Worm (Caenorhabditis elegans) whole organism, L1 larva: ENCODE measurements around the gene mlc-5.

ENCODE experiments used
- C04F5.9 ChIP-seq: sonication (generic microtip); optimal IDR thresholded peaks from 2 replicates; lab custom pipeline; 2016; ENCODE audit warnings: missing genetic modification characterization, missing compliant biosample characterization
- F16B12.6 ChIP-seq: fragments of 150-350 bp; optimal IDR thresholded peaks from 2 replicates; lab custom pipeline; 2014; ENCODE audit warnings: missing biosample characterization, missing genetic modification characterization
- aha-1 ChIP-seq: fragments of 150-350 bp; optimal IDR thresholded peaks from 2 replicates; lab custom pipeline; 2014; ENCODE audit warnings: missing biosample characterization, missing genetic modification characterization
- aly-2 ChIP-seq: fragments of 150-350 bp; optimal IDR thresholded peaks from 2 replicates; lab custom pipeline; 2014; ENCODE audit warnings: missing biosample characterization, missing genetic modification characterization
- ama-1 ChIP-seq: fragments of 150-350 bp; optimal IDR thresholded peaks from 2 replicates; lab custom pipeline; 2014
- blmp-1 ChIP-seq: fragments of 150-350 bp; optimal IDR thresholded peaks from 2 replicates; lab custom pipeline; 2014; ENCODE audit warnings: missing biosample characterization, missing genetic modification characterization
- ceh-88 ChIP-seq: fragments of 200-800 bp; sonication (Bioruptor generic); IDR thresholded peaks from 2 replicates; pipeline ENCODE4 v1.3.6; 2022; ENCODE audit warnings: missing genetic modification characterization, missing compliant biosample characterization
- ceh-90 ChIP-seq: sonication (generic microtip); optimal IDR thresholded peaks from 2 replicates; lab custom pipeline; 2016; ENCODE audit warnings: missing genetic modification characterization, missing compliant biosample characterization
- dsc-1 ChIP-seq: sonication (generic microtip); optimal IDR thresholded peaks from 2 replicates; lab custom pipeline; 2016; ENCODE audit warnings: mild to moderate bottlenecking, missing genetic modification characterization, missing compliant biosample characterization
- efl-1 ChIP-seq, 4 experiments: fragments of 150-350 bp; optimal IDR thresholded peaks in 3 of 4; peaks in 1 of 4; 1 replicate in 1 of 4; 2 replicates in 3 of 4; lab custom pipeline; 2014; ENCODE audit warnings: missing biosample characterization in 2 of 4, missing genetic modification characterization in 2 of 4, missing genetic modification reagents in 2 of 4
- egl-27 ChIP-seq, 2 experiments: fragments of 150-350 bp in 1 of 2; sonication (generic microtip); optimal IDR thresholded peaks; 3 replicates each; lab custom pipeline; 2017 to 2018; ENCODE audit warnings: missing biosample characterization in 2 of 2, missing genetic modification characterization in 2 of 2, missing genetic modification reagents in 2 of 2
- elt-3 ChIP-seq, 6 experiments: fragments of 150-350 bp in 1 of 6; sonication (generic microtip); optimal IDR thresholded peaks; 2 replicates each; lab custom pipeline; 2017 to 2018; ENCODE audit warnings: missing biosample characterization in 6 of 6, missing genetic modification characterization in 6 of 6, inconsistent platforms in 1 of 6
- ets-5 ChIP-seq: fragments of 200-800 bp; sonication (Bioruptor generic); IDR thresholded peaks from 2 replicates; pipeline ENCODE4 v1.3.6; 2022; ENCODE audit warnings: missing genetic modification characterization, missing compliant biosample characterization
- fkh-10 ChIP-seq: sonication (generic microtip); optimal IDR thresholded peaks from 2 replicates; lab custom pipeline; 2017; ENCODE audit warnings: missing biosample characterization, missing genetic modification reagents, missing genetic modification characterization
- fkh-4 ChIP-seq: sonication (generic microtip); optimal IDR thresholded peaks from 2 replicates; lab custom pipeline; 2016; ENCODE audit warnings: missing compliant biosample characterization, missing genetic modification characterization, borderline replicate concordance
- grh-1 ChIP-seq: fragments of 200-800 bp; sonication (Bioruptor generic); IDR thresholded peaks from 2 replicates; pipeline ENCODE4 v1.3.6; 2022; ENCODE audit warnings: missing genetic modification reagents, missing genetic modification characterization, missing compliant biosample characterization
- hlh-4 ChIP-seq: sonication (generic microtip); optimal IDR thresholded peaks from 2 replicates; lab custom pipeline; 2016; ENCODE audit warnings: mild to moderate bottlenecking, missing genetic modification characterization, missing compliant biosample characterization
- jun-1 ChIP-seq: fragments of 150-350 bp; optimal IDR thresholded peaks from 2 replicates; lab custom pipeline; 2014; ENCODE audit warnings: missing biosample characterization, missing genetic modification reagents, missing genetic modification characterization
- lin-13 ChIP-seq: fragments of 150-350 bp; optimal IDR thresholded peaks from 2 replicates; lab custom pipeline; 2014; ENCODE audit warnings: missing biosample characterization, missing genetic modification reagents, missing genetic modification characterization
- lin-14 ChIP-seq: fragments of 200-800 bp; sonication (Bioruptor generic); optimal IDR thresholded peaks from 2 replicates; lab custom pipeline; 2018; ENCODE audit warnings: mild to moderate bottlenecking, missing genetic modification characterization, moderate library complexity, missing compliant biosample characterization
- lin-35 ChIP-seq, 2 experiments: fragments of 150-350 bp; optimal IDR thresholded peaks; 2 replicates each; lab custom pipeline; 2014; ENCODE audit warnings: missing biosample characterization in 2 of 2, missing genetic modification characterization in 2 of 2, missing genetic modification reagents in 2 of 2
- lin-39 ChIP-seq: fragments of 150-350 bp; optimal IDR thresholded peaks from 2 replicates; lab custom pipeline; 2014; ENCODE audit warnings: missing biosample characterization, missing genetic modification reagents, missing genetic modification characterization
- lir-3 ChIP-seq: sonication (generic microtip); optimal IDR thresholded peaks from 2 replicates; lab custom pipeline; 2016; ENCODE audit warnings: mild to moderate bottlenecking, missing genetic modification characterization, moderate library complexity, missing compliant biosample characterization; ENCODE audit not compliant: poor library complexity
- lsy-2 ChIP-seq, 2 experiments: fragments of 150-350 bp; optimal IDR thresholded peaks; 2 replicates each; lab custom pipeline; 2014; ENCODE audit warnings: missing biosample characterization in 2 of 2, missing genetic modification characterization in 2 of 2
- mdl-1 ChIP-seq, 2 experiments: fragments of 150-350 bp; optimal IDR thresholded peaks; 2 replicates each; lab custom pipeline; 2014 to 2017; ENCODE audit warnings: missing biosample characterization in 2 of 2, missing genetic modification characterization in 2 of 2, inconsistent platforms in 1 of 2
- mep-1 ChIP-seq: fragments of 150-350 bp; optimal IDR thresholded peaks from 2 replicates; lab custom pipeline; 2014; ENCODE audit warnings: missing biosample characterization, missing genetic modification characterization
- nhr-19 ChIP-seq: fragments of 200-800 bp; sonication (Bioruptor generic); conservative IDR thresholded peaks from 2 replicates; pipeline ENCODE4 v1.3.6; 2022; ENCODE audit warnings: missing genetic modification characterization, missing compliant biosample characterization
- nhr-20 ChIP-seq: sonication (generic microtip); optimal IDR thresholded peaks from 2 replicates; lab custom pipeline; 2016; ENCODE audit warnings: mild to moderate bottlenecking, missing genetic modification characterization, missing compliant biosample characterization
- nhr-237 ChIP-seq: fragments of 150-350 bp; optimal IDR thresholded peaks from 2 replicates; lab custom pipeline; 2014; ENCODE audit warnings: missing biosample characterization, missing genetic modification characterization
- nhr-71 ChIP-seq: sonication (generic microtip); optimal IDR thresholded peaks from 2 replicates; lab custom pipeline; 2016; ENCODE audit warnings: mild to moderate bottlenecking, missing genetic modification characterization, moderate library complexity, missing compliant biosample characterization
- nhr-77 ChIP-seq: fragments of 150-350 bp; optimal IDR thresholded peaks from 2 replicates; lab custom pipeline; 2014; ENCODE audit warnings: missing biosample characterization, missing genetic modification characterization
- nhr-84 ChIP-seq: sonication (generic microtip); optimal IDR thresholded peaks from 2 replicates; lab custom pipeline; 2017; ENCODE audit warnings: missing biosample characterization, missing genetic modification characterization
- nhr-85 ChIP-seq: sonication (generic microtip); peaks from one replicate; lab custom pipeline; 2016; ENCODE audit warnings: missing genetic modification characterization, inconsistent platforms, missing compliant biosample characterization
- nhr-90 ChIP-seq: sonication (generic microtip); optimal IDR thresholded peaks from 2 replicates; lab custom pipeline; 2016; ENCODE audit warnings: mild to moderate bottlenecking, missing genetic modification characterization, missing compliant biosample characterization; ENCODE audit not compliant: poor library complexity
- pag-3 ChIP-seq: sonication (generic microtip); optimal IDR thresholded peaks from 2 replicates; lab custom pipeline; 2017; ENCODE audit warnings: missing genetic modification characterization, mild to moderate bottlenecking, missing compliant biosample characterization, antibody characterized with exemption, borderline replicate concordance; ENCODE audit not compliant: insufficient read depth
- rnt-1 ChIP-seq: sonication (generic microtip); optimal IDR thresholded peaks from 2 replicates; lab custom pipeline; 2016; ENCODE audit warnings: mild to moderate bottlenecking, missing genetic modification characterization, moderate library complexity, missing compliant biosample characterization
- skn-1 ChIP-seq: fragments of 150-350 bp; optimal IDR thresholded peaks from 2 replicates; lab custom pipeline; 2014; ENCODE audit warnings: missing biosample characterization, missing genetic modification characterization
- swsn-7 ChIP-seq: sonication (generic microtip); optimal IDR thresholded peaks from 2 replicates; lab custom pipeline; 2016; ENCODE audit warnings: missing genetic modification characterization, missing compliant biosample characterization
- tlp-1 ChIP-seq: fragments of 150-350 bp; optimal IDR thresholded peaks from 2 replicates; lab custom pipeline; 2014; ENCODE audit warnings: missing biosample characterization, missing genetic modification characterization
- unc-130 ChIP-seq: fragments of 150-350 bp; optimal IDR thresholded peaks from 2 replicates; lab custom pipeline; 2017; ENCODE audit warnings: missing biosample characterization, missing genetic modification characterization, inconsistent platforms
- unc-30 ChIP-seq: sonication (generic microtip); optimal IDR thresholded peaks from 2 replicates; lab custom pipeline; 2017; ENCODE audit warnings: missing biosample characterization, missing genetic modification characterization
- unc-98 ChIP-seq: fragments of 200-800 bp; sonication (Bioruptor generic); IDR thresholded peaks from 2 replicates; pipeline ENCODE4 v1.3.6; 2022; ENCODE audit warnings: missing genetic modification characterization, missing compliant biosample characterization
- vab-15 ChIP-seq: sonication (generic microtip); optimal IDR thresholded peaks from 2 replicates; lab custom pipeline; 2017; ENCODE audit warnings: missing genotype, mild to moderate bottlenecking, missing genetic modification characterization, missing compliant biosample characterization
- xbp-1 ChIP-seq: sonication (generic microtip); optimal IDR thresholded peaks from 2 replicates; lab custom pipeline; 2016; ENCODE audit warnings: missing genetic modification characterization, missing compliant biosample characterization
- zip-4 ChIP-seq: fragments of 200-800 bp; sonication (Bioruptor generic); optimal IDR thresholded peaks from 2 replicates; lab custom pipeline; 2018; ENCODE audit warnings: mild to moderate bottlenecking, missing genetic modification characterization, moderate library complexity, missing compliant biosample characterization

Gene mlc-5

DNA sequence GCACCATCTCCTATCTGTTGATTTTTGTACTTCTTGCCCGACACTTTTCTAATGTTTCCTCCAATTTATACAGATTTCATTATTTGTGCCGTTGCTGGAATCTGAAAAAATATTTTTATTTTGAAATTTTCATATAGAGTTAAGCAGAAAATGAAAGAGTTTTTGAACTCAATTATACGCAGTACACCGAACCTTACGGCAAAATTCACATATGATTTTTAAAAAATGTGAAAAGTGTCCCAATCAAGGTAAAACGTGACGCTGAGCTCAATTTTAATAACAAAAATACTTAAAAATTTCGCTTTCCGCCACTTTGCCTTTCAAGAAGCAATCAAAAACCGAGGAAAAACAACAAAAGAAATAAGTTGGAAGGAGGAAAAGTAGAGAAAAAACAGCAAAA lies 7.6 kb downstream of the mlc-5 start, which contains the start of gene arrd-17:
TSS of gene arrd-17 (minus strand) at position 101 of the 400 bp plus-strand sequence.
- no peak for TF ChIP-seq pag-3
- TF ChIP-seq ama-1 (lab: Kevin White, UChicago), result no peak
- TF ChIP-seq nhr-77, result no peak
- no peak for TF ChIP-seq nhr-84 (tag; lab: Kevin White, UChicago)
- no peak for TF ChIP-seq nhr-85 (tag; lab: Kevin White, UChicago)
- TF ChIP-seq lsy-2 (tag; optimal IDR thresholded peaks at IDR 0.05; lab: Kevin White, UChicago), result no peak
- TF ChIP-seq lin-14 (GFP tag; lab: Kevin White, UChicago), result no peak
- TF ChIP-seq nhr-90 (tag; lab: Kevin White, UChicago), result no peak
- TF ChIP-seq nhr-20, result no peak
- TF ChIP-seq hlh-4 (tag; lab: Kevin White, UChicago), result no peak
- no peak for TF ChIP-seq lir-3
- TF ChIP-seq tlp-1, result no peak

DNA sequence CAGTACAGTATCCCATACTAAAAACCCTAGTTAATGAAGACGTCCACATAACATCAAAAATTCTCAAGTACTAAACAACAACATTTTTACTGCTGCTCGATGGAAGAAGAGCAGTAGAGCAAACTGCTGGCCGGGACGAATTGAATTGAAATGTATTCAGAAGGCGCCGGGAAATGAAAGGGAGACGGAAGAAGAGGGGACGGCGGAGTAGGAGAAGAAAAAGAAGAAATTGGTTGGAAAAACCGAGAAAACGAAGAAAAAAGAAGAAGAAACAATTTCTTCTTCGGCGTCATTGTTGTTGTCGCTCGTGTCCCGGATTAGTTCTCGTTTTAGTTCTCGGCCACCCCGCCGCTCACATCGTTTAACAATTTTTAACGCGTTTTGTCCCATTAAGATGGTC lies 10.7 kb downstream of the mlc-5 start:
- TF ChIP-seq grh-1 (GFP tag; lab: Robert Waterston, UW) (no peak), dsc-1 (tag; lab: Kevin White, UChicago) (no peak), unc-30 (no peak), tlp-1 (no peak), ets-5 (GFP tag; lab: Robert Waterston, UW) (no peak), lin-35 (GFP tag; optimal IDR thresholded peaks at IDR 0.05; lab: Kevin White, UChicago) (no peak), lin-14 (GFP tag; lab: Kevin White, UChicago) (peak; percentile 50), nhr-71 (tag; lab: Kevin White, UChicago) (no peak), fkh-10 (peak; percentile 30), egl-27 (tag; optimal IDR thresholded peaks at IDR 0.05; lab: Kevin White, UChicago) (no peak), efl-1 (optimal IDR thresholded peaks at IDR 0.05; lab: Kevin White, UChicago) (no peak), efl-1 (GFP tag; optimal IDR thresholded peaks at IDR 0.05 in 1 of 2; lab: Kevin White, UChicago) (peak in 1 of 2 experiments; percentile 24), xbp-1 (tag; lab: Kevin White, UChicago) (no peak)

DNA sequence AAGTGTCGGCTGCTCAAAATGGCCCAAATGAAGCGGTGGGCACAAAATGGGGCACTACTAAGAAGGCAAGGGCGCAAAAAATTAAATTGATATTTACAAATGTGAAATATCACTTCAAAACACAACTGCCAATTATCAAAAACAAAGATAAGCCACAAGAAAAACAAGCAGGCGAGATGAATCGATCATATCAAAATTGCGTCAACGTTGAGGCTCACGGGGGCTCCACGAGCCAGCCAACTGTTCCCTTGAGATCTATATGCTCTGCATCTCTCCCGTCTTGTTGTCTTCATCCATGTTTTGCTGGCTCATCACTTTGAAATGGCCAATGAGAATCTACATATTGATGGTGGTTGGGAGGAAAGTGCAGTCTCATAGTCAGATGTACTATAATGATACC lies 12.1 kb downstream of the mlc-5 start:
- peak; percentile 36 for TF ChIP-seq unc-130 (tag; lab: Kevin White, UChicago)
- TF ChIP-seq fkh-4 (tag; lab: Kevin White, UChicago), result no peak
- peak; percentile 27 for TF ChIP-seq lin-14 (GFP tag; lab: Kevin White, UChicago)
- peak; percentile 30 for TF ChIP-seq nhr-71 (tag; lab: Kevin White, UChicago)
- TF ChIP-seq rnt-1, result peak; percentile 34
- TF ChIP-seq nhr-19 (GFP tag; lab: Robert Waterston, UW), result no peak
- TF ChIP-seq mdl-1 (tag; optimal IDR thresholded peaks at IDR 0.05; lab: Kevin White, UChicago), result peak in 1 of 2 experiments; percentile 16

DNA sequence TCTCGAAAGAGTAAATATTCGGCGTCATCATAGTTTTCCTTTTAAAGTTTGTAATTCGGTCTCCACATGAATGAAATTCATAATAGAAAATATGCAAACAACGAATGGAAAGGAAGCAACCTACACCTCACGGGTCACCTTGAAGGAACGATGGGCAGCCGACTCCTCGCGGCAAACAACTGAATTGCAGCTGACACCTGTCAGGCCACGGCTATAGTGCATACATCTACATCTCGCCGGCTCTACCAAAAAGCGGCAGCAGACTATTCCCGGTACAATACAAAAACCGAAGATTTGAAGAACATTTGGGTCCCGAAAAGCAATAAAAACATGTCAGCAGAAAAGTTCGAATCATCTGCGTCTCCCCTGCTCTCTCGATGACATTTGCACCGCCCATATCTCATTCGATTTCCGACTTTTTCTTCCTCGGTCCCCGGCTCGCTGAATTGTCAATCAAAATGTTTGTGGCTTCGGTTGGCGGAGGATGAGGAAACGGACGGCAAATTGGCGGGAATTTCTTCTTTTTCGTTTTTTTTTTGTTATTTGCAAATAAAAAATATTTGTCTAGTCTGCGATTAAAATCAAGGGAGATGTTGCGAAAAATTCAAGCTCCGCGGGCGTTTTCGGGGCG lies 12.7 kb downstream of the mlc-5 start:
- TF ChIP-seq F16B12.6 (no peak), unc-130 (tag; lab: Kevin White, UChicago) (no peak), ceh-88 (GFP tag; lab: Robert Waterston, UW) (no peak), hlh-4 (tag; lab: Kevin White, UChicago) (no peak), lin-39 (no peak), C04F5.9 (tag; lab: Kevin White, UChicago) (no peak), skn-1 (tag; lab: Kevin White, UChicago) (no peak), blmp-1 (no peak), aly-2 (tag; lab: Kevin White, UChicago) (no peak), nhr-237 (tag; lab: Kevin White, UChicago) (no peak), lin-13 (GFP tag; lab: Kevin White, UChicago) (peak; percentile 5), mep-1 (tag; lab: Kevin White, UChicago) (no peak), jun-1 (no peak), tlp-1 (no peak), pag-3 (no peak), lir-3 (no peak), lsy-2 (tag; optimal IDR thresholded peaks at IDR 0.05; lab: Kevin White, UChicago) (peak in 1 of 2 experiments; percentile 20), elt-3 (tag; optimal IDR thresholded peaks at IDR 0.05; lab: Kevin White, UChicago) (no peak), grh-1 (GFP tag; lab: Robert Waterston, UW) (no peak), ceh-90 (tag; lab: Kevin White, UChicago) (no peak), rnt-1 (peak; percentile 23), vab-15 (tag; lab: Kevin White, UChicago) (no peak), nhr-20 (no peak), aha-1 (tag; lab: Kevin White, UChicago) (no peak), ets-5 (GFP tag; lab: Robert Waterston, UW) (no peak), swsn-7 (peak; percentile 13), unc-98 (GFP tag; lab: Robert Waterston, UW) (no peak), zip-4 (GFP tag; lab: Kevin White, UChicago) (no peak), fkh-10 (peak; percentile 74)
